Fruit fly (Drosophila melanogaster) whole organism, embryonic: ENCODE results near the gene obst-F.
A peak's percentile ranks its signal among the peaks of the same experiment; 100 is the strongest.

Source experiments
- Atf-2 ChIP-seq: fragments of 200-800 bp; sonication (Bioruptor generic); optimal IDR thresholded peaks from 2 replicates; lab custom pipeline; 2016; ENCODE audit warnings: missing biosample characterization, missing genetic modification characterization
- BtbVII ChIP-seq: fragments of 200-800 bp; sonication (Bioruptor generic); optimal IDR thresholded peaks from 3 replicates; lab custom pipeline; 2017; ENCODE audit warnings: missing biosample characterization, mild to moderate bottlenecking, missing genetic modification characterization
- C15 ChIP-seq: fragments of 200-800 bp; sonication (Bioruptor generic); IDR thresholded peaks from 3 replicates; pipeline ENCODE4 v1.3.6; 2022; ENCODE audit warnings: missing biosample characterization, missing genetic modification characterization
- CG10209 ChIP-seq: fragments of 200-800 bp; sonication (Bioruptor generic); optimal IDR thresholded peaks from 3 replicates; lab custom pipeline; 2017; ENCODE audit warnings: missing biosample characterization, mild to moderate bottlenecking, missing genetic modification characterization, missing genetic modification reagents
- CG10321 ChIP-seq: fragments of 200-800 bp; sonication (Bioruptor generic); IDR thresholded peaks from 2 replicates; pipeline ENCODE4 v1.3.6; 2022; ENCODE audit warnings: missing biosample characterization, missing genetic modification characterization
- CG12219 ChIP-seq: fragments of 200-800 bp; sonication (Bioruptor generic); optimal IDR thresholded peaks from 3 replicates; lab custom pipeline; 2018; ENCODE audit warnings: missing biosample characterization, mild to moderate bottlenecking, missing genetic modification characterization
- CG13123 ChIP-seq: fragments of 200-800 bp; sonication (Bioruptor generic); optimal IDR thresholded peaks from 2 replicates; lab custom pipeline; 2016; ENCODE audit warnings: missing biosample characterization, missing genetic modification characterization
- CG17359 ChIP-seq: fragments of 200-800 bp; sonication (Bioruptor generic); optimal IDR thresholded peaks from 3 replicates; lab custom pipeline; 2018; ENCODE audit warnings: missing biosample characterization, mild to moderate bottlenecking, missing genetic modification characterization, moderate library complexity
- CG17829 ChIP-seq: fragments of 200-800 bp; optimal IDR thresholded peaks from 2 replicates; lab custom pipeline; 2019; ENCODE audit warnings: missing biosample characterization, mild to moderate bottlenecking, missing genetic modification characterization, moderate library complexity
- CG18599 ChIP-seq: fragments of 200-800 bp; sonication (Bioruptor generic); optimal IDR thresholded peaks from 3 replicates; lab custom pipeline; 2017; ENCODE audit warnings: missing biosample characterization, missing genetic modification characterization, mild to moderate bottlenecking, moderate library complexity, missing genetic modification reagents
- CG2199 ChIP-seq: fragments of 200-800 bp; sonication (Bioruptor generic); IDR thresholded peaks from 3 replicates; pipeline ENCODE4 v1.3.6; 2022; ENCODE audit warnings: missing biosample characterization, missing genetic modification characterization
- CG3065 ChIP-seq: fragments of 200-800 bp; sonication (Bioruptor generic); optimal IDR thresholded peaks from 2 replicates; lab custom pipeline; 2016; ENCODE audit warnings: missing biosample characterization, missing genetic modification characterization
- CG33557 ChIP-seq: fragments of 200-800 bp; sonication (Bioruptor generic); optimal IDR thresholded peaks from 2 replicates; lab custom pipeline; 2019; ENCODE audit warnings: missing biosample characterization, mild to moderate bottlenecking, missing genetic modification characterization, moderate library complexity
- CG42726 ChIP-seq: fragments of 200-800 bp; sonication (Bioruptor generic); IDR thresholded peaks from 2 replicates; pipeline ENCODE4 v1.3.6; 2022; ENCODE audit warnings: missing biosample characterization, missing genetic modification characterization; ENCODE audit not compliant: partially characterized antibody
- CG6175 ChIP-seq: fragments of 200-800 bp; sonication (Bioruptor generic); IDR thresholded peaks from 3 replicates; pipeline ENCODE4 v1.3.6; 2022; ENCODE audit warnings: missing biosample characterization, missing genetic modification characterization
- CG8765 ChIP-seq: fragments of 200-800 bp; sonication (Bioruptor generic); IDR thresholded peaks from 2 replicates; pipeline ENCODE4 v1.3.6; 2022; ENCODE audit warnings: missing biosample characterization, missing genetic modification characterization
- CG9215 ChIP-seq: fragments of 200-800 bp; sonication (Bioruptor generic); IDR thresholded peaks from 2 replicates; pipeline ENCODE4 v1.3.6; 2022; ENCODE audit warnings: missing biosample characterization, missing genetic modification characterization
- Dfd ChIP-seq, 2 experiments: fragments of >200 bp; optimal IDR thresholded peaks; 2 replicates each; lab custom pipeline; 2017; ENCODE audit warnings: missing biosample characterization in 2 of 2, missing genetic modification characterization in 2 of 2
- Dip2 ChIP-seq: fragments of 200-800 bp; sonication (Bioruptor generic); IDR thresholded peaks from 2 replicates; pipeline ENCODE4 v1.3.6; 2022; ENCODE audit warnings: missing biosample characterization, missing genetic modification characterization
- ERR ChIP-seq: fragments of 200-800 bp; sonication (Bioruptor generic); optimal IDR thresholded peaks from 2 replicates; lab custom pipeline; 2016; ENCODE audit warnings: missing biosample characterization, missing genetic modification characterization
- Ets97D ChIP-seq: fragments of 200-800 bp; sonication (Bioruptor generic); optimal IDR thresholded peaks from 3 replicates; lab custom pipeline; 2016; ENCODE audit warnings: missing biosample characterization, missing genetic modification characterization
- Fer1 ChIP-seq: fragments of 200-800 bp; sonication (Bioruptor generic); optimal IDR thresholded peaks from 2 replicates; lab custom pipeline; 2017; ENCODE audit warnings: missing biosample characterization, mild to moderate bottlenecking, missing genetic modification characterization
- H15 ChIP-seq: fragments of 200-800 bp; sonication (Bioruptor generic); IDR thresholded peaks from 3 replicates; pipeline ENCODE4 v1.3.6; 2022; ENCODE audit warnings: missing biosample characterization, missing genetic modification characterization
- HLH4C ChIP-seq: fragments of 200-800 bp; sonication (Bioruptor generic); IDR thresholded peaks from 3 replicates; pipeline ENCODE4 v1.3.6; 2022; ENCODE audit warnings: missing biosample characterization, missing genetic modification characterization; ENCODE audit not compliant: partially characterized antibody
- Hey ChIP-seq: fragments of 200-800 bp; sonication (Bioruptor generic); optimal IDR thresholded peaks from 3 replicates; lab custom pipeline; 2018; ENCODE audit warnings: missing biosample characterization, mild to moderate bottlenecking, missing genetic modification characterization
- Hmx ChIP-seq: fragments of 200-800 bp; sonication (Bioruptor generic); optimal IDR thresholded peaks from 2 replicates; lab custom pipeline; 2016; ENCODE audit warnings: missing biosample characterization, missing genetic modification characterization
- MBD-R2 ChIP-seq: fragments of 200-800 bp; sonication (Bioruptor generic); IDR thresholded peaks from 2 replicates; pipeline ENCODE4 v1.3.6; 2022; ENCODE audit warnings: missing biosample characterization, missing genetic modification characterization
- Meics ChIP-seq: fragments of 200-800 bp; sonication (Bioruptor generic); optimal IDR thresholded peaks from 2 replicates; lab custom pipeline; 2017; ENCODE audit warnings: missing biosample characterization, mild to moderate bottlenecking, missing genetic modification characterization
- Oli ChIP-seq: fragments of 200-800 bp; sonication (Bioruptor generic); optimal IDR thresholded peaks from 2 replicates; lab custom pipeline; 2018; ENCODE audit warnings: missing biosample characterization, mild to moderate bottlenecking, missing genetic modification characterization, moderate library complexity
- Spps ChIP-seq: fragments of 200-800 bp; sonication (Bioruptor generic); optimal IDR thresholded peaks from 2 replicates; lab custom pipeline; 2018; ENCODE audit warnings: missing biosample characterization, mild to moderate bottlenecking, missing genetic modification characterization
- aop ChIP-seq: fragments of 200-800 bp; sonication (Bioruptor generic); IDR thresholded peaks from 2 replicates; pipeline ENCODE4 v1.3.6; 2022; ENCODE audit warnings: missing biosample characterization, missing genetic modification characterization
- caup ChIP-seq: fragments of 200-800 bp; sonication (Bioruptor generic); optimal IDR thresholded peaks from 3 replicates; lab custom pipeline; 2017; ENCODE audit warnings: missing biosample characterization, mild to moderate bottlenecking, missing genetic modification characterization, moderate library complexity; ENCODE audit not compliant: severe bottlenecking
- chif ChIP-seq, 2 experiments: fragments of 200-800 bp; sonication (Bioruptor generic); optimal IDR thresholded peaks; 3 replicates each; lab custom pipeline; 2016; ENCODE audit warnings: missing biosample characterization in 2 of 2, missing genetic modification characterization in 2 of 2
- danr ChIP-seq: fragments of 200-800 bp; sonication (Bioruptor generic); IDR thresholded peaks from 2 replicates; pipeline ENCODE4 v1.3.6; 2022; ENCODE audit warnings: missing biosample characterization, missing genetic modification characterization
- exex ChIP-seq: fragments of 200-800 bp; sonication (Bioruptor generic); optimal IDR thresholded peaks from 4 replicates; lab custom pipeline; 2018; ENCODE audit warnings: missing biosample characterization, mild to moderate bottlenecking, missing genetic modification characterization, moderate library complexity
- eyg ChIP-seq: fragments of 200-800 bp; sonication (Bioruptor generic); optimal IDR thresholded peaks from 3 replicates; lab custom pipeline; 2016; ENCODE audit warnings: missing biosample characterization, missing genetic modification characterization
- grau ChIP-seq: fragments of 200-800 bp; optimal IDR thresholded peaks from 3 replicates; lab custom pipeline; 2019; ENCODE audit warnings: missing biosample characterization, mild to moderate bottlenecking, missing genetic modification characterization, moderate library complexity
- gro ChIP-seq: fragments of 200-800 bp; sonication (Bioruptor generic); optimal IDR thresholded peaks from 2 replicates; lab custom pipeline; 2016; ENCODE audit warnings: missing biosample characterization, missing genetic modification characterization
- gsb ChIP-seq: fragments of 200-800 bp; sonication (Bioruptor generic); IDR thresholded peaks from 2 replicates; pipeline ENCODE4 v1.3.6; 2022; ENCODE audit warnings: missing biosample characterization, missing genetic modification characterization
- hkb ChIP-seq, 2 experiments: fragments of 200-800 bp in 1 of 2; fragments of >200 bp in 1 of 2; sonication (Bioruptor generic) in 1 of 2; IDR thresholded peaks in 1 of 2; optimal IDR thresholded peaks in 1 of 2; 2 replicates each; pipeline versions ENCODE4 v1.3.6 to Lab custom; 2017 to 2022; ENCODE audit warnings: missing biosample characterization in 1 of 2, missing genetic modification characterization in 1 of 2
- ind ChIP-seq: fragments of 200-800 bp; sonication (Bioruptor generic); optimal IDR thresholded peaks from 3 replicates; lab custom pipeline; 2016; ENCODE audit warnings: missing biosample characterization, missing genetic modification characterization
- insv ChIP-seq, 2 experiments: fragments of 200-800 bp; sonication (Bioruptor generic); optimal IDR thresholded peaks; 3 replicates each; lab custom pipeline; 2016 to 2018; ENCODE audit warnings: missing biosample characterization in 2 of 2, missing genetic modification characterization in 2 of 2
- luna ChIP-seq: fragments of 200-800 bp; sonication (Bioruptor generic); optimal IDR thresholded peaks from 2 replicates; lab custom pipeline; 2016; ENCODE audit warnings: missing biosample characterization, missing genetic modification characterization
- nerfin-1 ChIP-seq: fragments of 200-800 bp; sonication (Bioruptor generic); optimal IDR thresholded peaks from 3 replicates; lab custom pipeline; 2019; ENCODE audit warnings: missing biosample characterization, mild to moderate bottlenecking, missing genetic modification characterization, moderate library complexity
- pfk ChIP-seq: fragments of 200-800 bp; sonication (Bioruptor generic); optimal IDR thresholded peaks from 2 replicates; lab custom pipeline; 2018; ENCODE audit warnings: missing biosample characterization, mild to moderate bottlenecking, missing genetic modification characterization, moderate library complexity
- pho ChIP-seq: fragments of 200-800 bp; sonication (Bioruptor generic); optimal IDR thresholded peaks from 2 replicates; lab custom pipeline; 2016; ENCODE audit warnings: missing biosample characterization, missing genetic modification characterization
- row ChIP-seq: fragments of 200-800 bp; sonication (Bioruptor generic); IDR thresholded peaks from 3 replicates; pipeline ENCODE4 v1.3.6; 2022; ENCODE audit warnings: missing biosample characterization, missing genetic modification characterization

The obst-F gene

dm6 chr3L:20241987-20242982 lies 40.8 kb upstream of the obst-F start (continued):
- TF ChIP-seq insv (GFP tag; optimal IDR thresholded peaks at IDR 0.05; lab: Kevin White, UChicago) = peak in 1 of 2 experiments; percentile 23
- peak; percentile 11 for TF ChIP-seq pho
- no peak for TF ChIP-seq gro (GFP tag; lab: Kevin White, UChicago)
- no peak for TF ChIP-seq Hmx (GFP tag; lab: Kevin White, UChicago)
- TF ChIP-seq Fer1 (GFP tag; lab: Kevin White, UChicago) = peak; percentile 50
- no peak for TF ChIP-seq Dfd (GFP tag; optimal IDR thresholded peaks at IDR 0.05; lab: Kevin White, UChicago)
- TF ChIP-seq MBD-R2 (GFP tag; lab: Robert Waterston, UW) = peak; percentile 44; the same call in 1 of the 2 replicates
- TF ChIP-seq CG10321 (GFP tag; lab: Robert Waterston, UW) = no peak; the same call in 1 of the 2 replicates
- TF ChIP-seq BtbVII = peak; percentile 66
- 0 out of 2 replicates have a peak, but pooled peaks have one; percentile 5 for TF ChIP-seq gsb
- peak; percentile 47; the same call in 1 of the 2 replicates for TF ChIP-seq CG8765
- TF ChIP-seq CG10209 (GFP tag; lab: Kevin White, UChicago) = peak; percentile 57
- TF ChIP-seq C15 (GFP tag; lab: Robert Waterston, UW) = no peak
- peak; percentile 5 for TF ChIP-seq Ets97D
- TF ChIP-seq CG17359 (tag; lab: Kevin White, UChicago) = peak; percentile 69
- TF ChIP-seq ind (GFP tag; lab: Kevin White, UChicago) = peak; percentile 56
- no peak for TF ChIP-seq Hey (tag; lab: Kevin White, UChicago)
- peak; percentile 39 for TF ChIP-seq CG33557 (GFP tag; lab: Kevin White, UChicago)
- no peak for TF ChIP-seq Atf-2
- TF ChIP-seq exex (tag; lab: Kevin White, UChicago) = no peak
- TF ChIP-seq CG17829 = peak; percentile 34
- TF ChIP-seq Oli = peak; percentile 58
- TF ChIP-seq Meics (GFP tag; lab: Kevin White, UChicago) = peak; percentile 53
- no peak for TF ChIP-seq eyg (GFP tag; lab: Kevin White, UChicago)
- TF ChIP-seq hkb (optimal IDR thresholded peaks at IDR 0.05; lab: Kevin White, UChicago) = no peak
- peak; percentile 62 for TF ChIP-seq hkb (GFP tag; IDR thresholded peaks at IDR 0.05; lab: Robert Waterston, UW)
- peak; percentile 87 for TF ChIP-seq row (GFP tag; lab: Robert Waterston, UW)
- TF ChIP-seq nerfin-1 (tag; lab: Kevin White, UChicago) = peak; percentile 65
- peak; percentile 71 for TF ChIP-seq CG18599
- no peak for TF ChIP-seq Spps (tag; lab: Kevin White, UChicago)
- no peak for TF ChIP-seq luna (GFP tag; lab: Kevin White, UChicago)
- TF ChIP-seq CG42726 (GFP tag; lab: Robert Waterston, UW) = no peak; the same call in 1 of the 2 replicates
- no peak for TF ChIP-seq ERR
- TF ChIP-seq CG2199 (GFP tag; lab: Robert Waterston, UW) = no peak
- TF ChIP-seq danr = no peak; the same call in 1 of the 2 replicates
- TF ChIP-seq caup (GFP tag; lab: Kevin White, UChicago) = peak; percentile 61
- TF ChIP-seq aop (GFP tag; lab: Robert Waterston, UW) = no peak
- no peak for TF ChIP-seq pfk (GFP tag; lab: Kevin White, UChicago)
- TF ChIP-seq CG13123 (GFP tag; lab: Kevin White, UChicago) = peak; percentile 4
- TF ChIP-seq CG9215 (GFP tag; lab: Robert Waterston, UW) = peak; percentile 48; the same call in 1 of the 2 replicates
- peak; percentile 10; the same call in 1 of the 3 replicates for TF ChIP-seq H15 (GFP tag; lab: Robert Waterston, UW)
- no peak for TF ChIP-seq CG3065 (GFP tag; lab: Kevin White, UChicago)
- no peak for TF ChIP-seq Dip2
- peak; percentile 59; the same call in 1 of the 3 replicates for TF ChIP-seq HLH4C
- TF ChIP-seq chif (GFP tag; optimal IDR thresholded peaks at IDR 0.05; lab: Kevin White, UChicago) = no peak
- peak; percentile 2 for TF ChIP-seq CG12219 (GFP tag; lab: Kevin White, UChicago)
- peak; percentile 71 for TF ChIP-seq grau
- TF ChIP-seq CG6175 (GFP tag; lab: Robert Waterston, UW) = no peak
